Fruit fly (Drosophila melanogaster) whole organism, pupa: Measurements from ENCODE around the gene kug.

Source experiments
- CG10348 ChIP-seq: fragments of 200-800 bp; sonication (Bioruptor generic); IDR thresholded peaks from 2 replicates; pipeline ENCODE4 v1.3.6; 2022; ENCODE audit warnings: missing biosample characterization, missing genetic modification characterization
- CG13204 ChIP-seq: fragments of 200-800 bp; sonication (Bioruptor generic); optimal IDR thresholded peaks from 2 replicates; lab custom pipeline; 2018; ENCODE audit warnings: missing biosample characterization, mild to moderate bottlenecking, missing genetic modification characterization, moderate library complexity
- CG14655 ChIP-seq: fragments of 200-800 bp; sonication (Bioruptor generic); optimal IDR thresholded peaks from 3 replicates; lab custom pipeline; 2017; ENCODE audit warnings: mild to moderate bottlenecking, missing biosample characterization, missing genetic modification reagents, missing genetic modification characterization
- CG32121 ChIP-seq: fragments of 200-800 bp; sonication (Bioruptor generic); IDR thresholded peaks from 2 replicates; pipeline ENCODE4 v1.3.6; 2022; ENCODE audit warnings: missing biosample characterization, missing genetic modification characterization
- CG34367 ChIP-seq: fragments of 200-800 bp; sonication (Bioruptor generic); optimal IDR thresholded peaks from 2 replicates; lab custom pipeline; 2018; ENCODE audit warnings: missing biosample characterization, mild to moderate bottlenecking, missing genetic modification characterization
- CG9948 ChIP-seq: fragments of 200-800 bp; sonication (Bioruptor generic); optimal IDR thresholded peaks from 2 replicates; lab custom pipeline; 2018; ENCODE audit warnings: missing biosample characterization, mild to moderate bottlenecking, missing genetic modification characterization, moderate library complexity
- EcR ChIP-seq: fragments of 200-800 bp; sonication (Bioruptor generic); optimal IDR thresholded peaks from 3 replicates; lab custom pipeline; 2019; ENCODE audit warnings: missing biosample characterization, missing genetic modification characterization, mild to moderate bottlenecking, moderate library complexity, missing genetic modification reagents
- Ets98B ChIP-seq: fragments of 200-800 bp; sonication (Bioruptor generic); IDR thresholded peaks from 2 replicates; pipeline ENCODE4 v1.3.6; 2022; ENCODE audit warnings: missing biosample characterization, missing genetic modification characterization
- Pif1A ChIP-seq: fragments of 200-800 bp; sonication (Bioruptor generic); optimal IDR thresholded peaks from 3 replicates; lab custom pipeline; 2016; ENCODE audit warnings: missing biosample characterization, missing genetic modification characterization
- Pif1B ChIP-seq: fragments of 200-800 bp; sonication (Bioruptor generic); optimal IDR thresholded peaks from 3 replicates; lab custom pipeline; 2016; ENCODE audit warnings: missing biosample characterization, missing genetic modification characterization
- fd96Ca ChIP-seq: fragments of 200-800 bp; sonication (Bioruptor generic); IDR thresholded peaks from 3 replicates; pipeline ENCODE4 v1.3.6; 2022; ENCODE audit warnings: missing biosample characterization, missing genetic modification characterization
- gl ChIP-seq: fragments of 200-800 bp; sonication (Bioruptor generic); optimal IDR thresholded peaks from 2 replicates; lab custom pipeline; 2018; ENCODE audit warnings: missing biosample characterization, mild to moderate bottlenecking, missing genetic modification characterization
- rn ChIP-seq: fragments of 200-800 bp; sonication (Bioruptor generic); IDR thresholded peaks from 2 replicates; pipeline ENCODE4 v1.3.6; 2022; ENCODE audit warnings: missing biosample characterization, missing genetic modification characterization

DNA sequence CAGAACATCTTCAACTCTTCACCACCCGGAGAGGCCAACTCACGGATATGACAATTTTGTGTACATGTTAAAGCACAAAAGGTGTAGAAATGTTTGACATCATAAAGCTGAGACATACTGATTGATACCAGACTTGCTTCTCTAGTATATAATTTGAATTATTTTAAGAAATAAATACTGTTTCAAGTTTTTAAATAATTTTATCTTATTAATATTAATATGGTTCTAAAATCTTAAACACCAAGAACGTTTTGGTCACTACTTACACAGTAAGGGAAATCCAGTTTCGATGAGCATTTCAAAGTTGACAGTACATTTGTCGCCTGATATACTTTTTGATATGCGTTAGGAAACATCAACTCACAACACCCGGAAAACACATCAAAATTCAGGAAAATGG, 19.3 kb upstream of the kug start, which contains the start of the genes hale and schuy:
- TF ChIP-seq CG14655 (no peak), EcR (GFP tag; lab: Kevin White, UChicago) (no peak), CG9948 (tag; lab: Kevin White, UChicago) (no peak), Pif1A (GFP tag; lab: Kevin White, UChicago) (no peak), Pif1B (GFP tag; lab: Kevin White, UChicago) (no peak), rn (GFP tag; lab: Robert Waterston, UW) (no peak), Ets98B (GFP tag; lab: Robert Waterston, UW) (no peak), CG34367 (tag; lab: Kevin White, UChicago) (no peak), CG10348 (GFP tag; lab: Robert Waterston, UW) (no peak), CG32121 (GFP tag; lab: Robert Waterston, UW) (no peak), gl (tag; lab: Kevin White, UChicago) (no peak), fd96Ca (GFP tag; lab: Robert Waterston, UW) (no peak), CG13204 (no peak)
